Worm (Caenorhabditis elegans) whole organism, L3 larva: ENCODE measurements around the gene ran-1.

ENCODE experiments used
- R02D3.7 ChIP-seq: fragments of 150-350 bp; optimal IDR thresholded peaks from 2 replicates; lab custom pipeline; 2014; ENCODE audit warnings: missing biosample characterization, missing genetic modification characterization
- ZK546.5 ChIP-seq: sonication (generic microtip); optimal IDR thresholded peaks from 2 replicates; lab custom pipeline; 2017; ENCODE audit warnings: missing biosample characterization, missing genetic modification characterization
- aly-2 ChIP-seq: fragments of 150-350 bp; optimal IDR thresholded peaks from 2 replicates; lab custom pipeline; 2014; ENCODE audit warnings: missing biosample characterization, missing genetic modification characterization
- ama-1 ChIP-seq: fragments of 150-350 bp; optimal IDR thresholded peaks from 2 replicates; lab custom pipeline; 2018
- ceh-16 ChIP-seq: sonication (generic microtip); optimal IDR thresholded peaks from 2 replicates; lab custom pipeline; 2017; ENCODE audit warnings: missing biosample characterization, missing genetic modification characterization
- ceh-28 ChIP-seq: fragments of 150-350 bp; optimal IDR thresholded peaks from 2 replicates; lab custom pipeline; 2014; ENCODE audit warnings: missing biosample characterization, missing genetic modification reagents, missing genetic modification characterization
- ceh-82 ChIP-seq: fragments of 150-350 bp; optimal IDR thresholded peaks from 2 replicates; lab custom pipeline; 2014; ENCODE audit warnings: missing biosample characterization, missing genetic modification characterization
- ceh-9 ChIP-seq: sonication (generic microtip); optimal IDR thresholded peaks from 2 replicates; lab custom pipeline; 2018; ENCODE audit warnings: missing biosample characterization, missing genetic modification characterization
- daf-12 ChIP-seq: fragments of 150-350 bp; optimal IDR thresholded peaks from 2 replicates; lab custom pipeline; 2014; ENCODE audit warnings: missing biosample characterization, missing genetic modification reagents, missing genetic modification characterization
- egl-27 ChIP-seq: sonication (generic microtip); optimal IDR thresholded peaks from 4 replicates; lab custom pipeline; 2017; ENCODE audit warnings: missing biosample characterization, missing genetic modification reagents, missing genetic modification characterization
- egl-5 ChIP-seq: fragments of 150-350 bp; optimal IDR thresholded peaks from 2 replicates; lab custom pipeline; 2017; ENCODE audit warnings: missing biosample characterization, missing genetic modification reagents, missing genetic modification characterization, inconsistent platforms
- elt-2 ChIP-seq: sonication (generic microtip); optimal IDR thresholded peaks from 2 replicates; lab custom pipeline; 2016; ENCODE audit warnings: missing genetic modification reagents, mild to moderate bottlenecking, missing genetic modification characterization, missing compliant biosample characterization
- elt-3 ChIP-seq, 3 experiments: fragments of 150-350 bp in 1 of 3; sonication (generic microtip) in 2 of 3; optimal IDR thresholded peaks; 2 replicates in 2 of 3; 4 replicates in 1 of 3; lab custom pipeline; 2014 to 2017; ENCODE audit warnings: missing biosample characterization in 3 of 3, missing genetic modification characterization in 3 of 3
- fkh-10 ChIP-seq: sonication (generic microtip); optimal IDR thresholded peaks from 2 replicates; lab custom pipeline; 2017; ENCODE audit warnings: missing biosample characterization, missing genetic modification reagents, missing genetic modification characterization
- fkh-2 ChIP-seq: fragments of 150-350 bp; optimal IDR thresholded peaks from 2 replicates; lab custom pipeline; 2014; ENCODE audit warnings: missing biosample characterization, missing genetic modification reagents, missing genetic modification characterization
- fos-1 ChIP-seq: fragments of 150-350 bp; optimal IDR thresholded peaks from 2 replicates; lab custom pipeline; 2014; ENCODE audit warnings: missing biosample characterization, missing genetic modification characterization
- hmg-11 ChIP-seq: sonication (generic microtip); optimal IDR thresholded peaks from 2 replicates; lab custom pipeline; 2016; ENCODE audit warnings: missing genetic modification characterization, missing compliant biosample characterization
- jun-1 ChIP-seq: fragments of 150-350 bp; optimal IDR thresholded peaks from 2 replicates; lab custom pipeline; 2014; ENCODE audit warnings: missing biosample characterization, missing genetic modification reagents, missing genetic modification characterization
- lin-15B ChIP-seq: fragments of 150-350 bp; optimal IDR thresholded peaks from 2 replicates; lab custom pipeline; 2014; ENCODE audit warnings: missing biosample characterization, missing genetic modification characterization
- lin-39 ChIP-seq: fragments of 150-350 bp; optimal IDR thresholded peaks from 2 replicates; lab custom pipeline; 2018; ENCODE audit warnings: missing biosample characterization, missing genetic modification reagents, missing genetic modification characterization
- mdl-1 ChIP-seq: fragments of 150-350 bp; optimal IDR thresholded peaks from 2 replicates; lab custom pipeline; 2014; ENCODE audit warnings: missing biosample characterization, missing genetic modification characterization
- mml-1 ChIP-seq: fragments of 150-350 bp; sonication (generic microtip); optimal IDR thresholded peaks from 3 replicates; lab custom pipeline; 2014; ENCODE audit warnings: missing biosample characterization, missing genetic modification characterization
- nfya-1 ChIP-seq: sonication (generic microtip); optimal IDR thresholded peaks from 2 replicates; lab custom pipeline; 2017; ENCODE audit warnings: missing genetic modification characterization, mild to moderate bottlenecking, missing compliant biosample characterization, antibody characterized with exemption, moderate library complexity; ENCODE audit not compliant: insufficient read depth
- nhr-12 ChIP-seq: fragments of 150-350 bp; optimal IDR thresholded peaks from 2 replicates; lab custom pipeline; 2014; ENCODE audit warnings: missing biosample characterization, missing genetic modification characterization
- nhr-23 ChIP-seq: fragments of 150-350 bp; optimal IDR thresholded peaks from 2 replicates; lab custom pipeline; 2014; ENCODE audit warnings: missing biosample characterization, missing genetic modification reagents, missing genetic modification characterization
- nhr-237 ChIP-seq: fragments of 150-350 bp; optimal IDR thresholded peaks from 2 replicates; lab custom pipeline; 2014; ENCODE audit warnings: missing biosample characterization, missing genetic modification characterization
- nhr-25 ChIP-seq: sonication (generic microtip); optimal IDR thresholded peaks from 2 replicates; lab custom pipeline; 2017; ENCODE audit warnings: missing biosample characterization, missing genetic modification characterization
- nhr-28 ChIP-seq: fragments of 150-350 bp; optimal IDR thresholded peaks from 2 replicates; lab custom pipeline; 2014; ENCODE audit warnings: missing biosample characterization, missing genetic modification characterization
- nhr-43 ChIP-seq: sonication (generic microtip); optimal IDR thresholded peaks from 2 replicates; lab custom pipeline; 2016; ENCODE audit warnings: mild to moderate bottlenecking, missing genetic modification characterization, missing compliant biosample characterization; ENCODE audit not compliant: poor library complexity, severe bottlenecking
- nhr-67 ChIP-seq: fragments of 150-350 bp; optimal IDR thresholded peaks from 2 replicates; lab custom pipeline; 2014; ENCODE audit warnings: missing biosample characterization, missing genetic modification characterization
- nhr-76 ChIP-seq: fragments of 150-350 bp; sonication (generic microtip); optimal IDR thresholded peaks from 5 replicates; lab custom pipeline; 2014; ENCODE audit warnings: missing biosample characterization, missing genetic modification characterization
- nhr-77 ChIP-seq: fragments of 150-350 bp; optimal IDR thresholded peaks from 2 replicates; lab custom pipeline; 2014; ENCODE audit warnings: missing biosample characterization, missing genetic modification characterization
- pha-4 ChIP-seq: fragments of 150-350 bp; optimal IDR thresholded peaks from 2 replicates; lab custom pipeline; 2014; ENCODE audit warnings: missing biosample characterization, missing genetic modification reagents, missing genetic modification characterization
- pqm-1 ChIP-seq: fragments of 150-350 bp; optimal IDR thresholded peaks from 2 replicates; lab custom pipeline; 2017; ENCODE audit warnings: missing biosample characterization, missing genetic modification characterization, inconsistent platforms
- sea-2 ChIP-seq: fragments of 150-350 bp; sonication (generic microtip); optimal IDR thresholded peaks from 4 replicates; lab custom pipeline; 2014; ENCODE audit warnings: missing biosample characterization, missing genetic modification reagents, missing genetic modification characterization
- skn-1 ChIP-seq: fragments of 150-350 bp; optimal IDR thresholded peaks from 2 replicates; lab custom pipeline; 2014; ENCODE audit warnings: missing biosample characterization, missing genetic modification characterization
- snpc-4 ChIP-seq: fragments of 150-350 bp; optimal IDR thresholded peaks from 2 replicates; lab custom pipeline; 2014; ENCODE audit warnings: missing biosample characterization, missing genetic modification characterization
- tbx-2 ChIP-seq: sonication (generic microtip); optimal IDR thresholded peaks from 2 replicates; lab custom pipeline; 2016; ENCODE audit warnings: mild to moderate bottlenecking, missing genetic modification characterization, missing compliant biosample characterization
- unc-39 ChIP-seq: sonication (generic microtip); optimal IDR thresholded peaks from 4 replicates; lab custom pipeline; 2017; ENCODE audit warnings: missing biosample characterization, missing genetic modification characterization
- unc-62 ChIP-seq: fragments of 150-350 bp; sonication (generic microtip); optimal IDR thresholded peaks from 4 replicates; lab custom pipeline; 2014; ENCODE audit warnings: missing biosample characterization, missing genetic modification reagents, missing genetic modification characterization
- zag-1 ChIP-seq: fragments of 150-350 bp; optimal IDR thresholded peaks from 2 replicates; lab custom pipeline; 2014; ENCODE audit warnings: missing biosample characterization, missing genetic modification characterization
- ztf-11 ChIP-seq: fragments of 150-350 bp; optimal IDR thresholded peaks from 2 replicates; lab custom pipeline; 2014; ENCODE audit warnings: missing biosample characterization, missing genetic modification characterization
- ztf-4 ChIP-seq: fragments of 150-350 bp; optimal IDR thresholded peaks from 2 replicates; lab custom pipeline; 2014; ENCODE audit warnings: missing biosample characterization, missing genetic modification characterization

The ran-1 gene

DNA sequence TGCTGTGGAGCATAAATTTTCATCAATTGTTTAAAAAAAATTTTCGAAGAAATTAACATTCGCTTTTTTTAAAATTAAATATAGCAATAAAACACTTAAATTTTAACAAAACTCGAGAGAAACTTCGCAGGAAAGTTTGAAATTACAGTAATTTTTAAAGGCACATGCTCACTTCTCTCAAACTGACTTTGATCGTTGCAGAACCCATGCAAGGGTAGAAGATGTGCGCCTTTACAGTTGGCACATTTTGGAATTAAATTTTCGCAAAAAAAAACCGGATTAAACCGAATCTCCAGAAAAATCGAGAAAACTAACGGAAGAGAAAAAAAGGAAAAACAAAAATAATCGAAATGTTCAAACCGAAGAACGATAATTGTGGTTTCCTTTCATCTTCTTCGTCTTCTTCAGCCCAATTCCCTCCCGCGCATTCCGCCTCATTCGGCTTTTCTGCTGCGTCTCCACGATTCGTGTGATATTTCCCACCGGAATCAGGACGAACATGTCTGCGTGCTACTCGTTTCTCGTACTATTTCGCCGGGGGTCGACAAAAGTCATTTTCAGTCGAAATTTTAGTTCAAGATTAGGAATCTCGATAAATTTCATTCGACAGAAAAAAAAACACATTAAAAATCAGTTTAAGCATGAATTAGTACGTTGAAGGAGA lies 11.1 kb downstream of the ran-1 start:
- TF ChIP-seq pha-4 (tag; lab: Kevin White, UChicago) (no peak), elt-2 (tag; lab: Kevin White, UChicago) (no peak), egl-5 (tag; lab: Kevin White, UChicago) (no peak), unc-62 (no peak), unc-39 (tag; lab: Kevin White, UChicago) (no peak), nhr-12 (tag; lab: Kevin White, UChicago) (no peak), snpc-4 (tag; lab: Kevin White, UChicago) (no peak), ztf-11 (no peak), nhr-67 (tag; lab: Kevin White, UChicago) (no peak), nhr-28 (no peak), lin-15B (tag; lab: Kevin White, UChicago) (no peak), R02D3.7 (no peak), nfya-1 (tag; lab: Kevin White, UChicago) (no peak), ceh-16 (tag; lab: Kevin White, UChicago) (no peak), ZK546.5 (tag; lab: Kevin White, UChicago) (no peak), fkh-10 (GFP tag; lab: Kevin White, UChicago) (no peak), tbx-2 (tag; lab: Kevin White, UChicago) (no peak), skn-1 (no peak), aly-2 (tag; lab: Kevin White, UChicago) (no peak), nhr-43 (tag; lab: Kevin White, UChicago) (peak; percentile 30), fos-1 (no peak), zag-1 (tag; lab: Kevin White, UChicago) (no peak), lin-39 (tag; lab: Kevin White, UChicago) (no peak), ceh-82 (tag; lab: Kevin White, UChicago) (no peak), mml-1 (no peak), nhr-76 (tag; lab: Kevin White, UChicago) (no peak), nhr-25 (tag; lab: Kevin White, UChicago) (peak; percentile 45), nhr-77 (tag; lab: Kevin White, UChicago) (no peak), jun-1 (tag; lab: Kevin White, UChicago) (no peak), daf-12 (tag; lab: Kevin White, UChicago) (no peak), mdl-1 (no peak), fkh-2 (no peak), ceh-28 (no peak), ztf-4 (tag; lab: Kevin White, UChicago) (no peak), pqm-1 (no peak), egl-27 (no peak), elt-3 (tag; optimal IDR thresholded peaks at IDR 0.05; lab: Kevin White, UChicago) (no peak), nhr-237 (tag; lab: Kevin White, UChicago) (no peak), nhr-23 (tag; lab: Kevin White, UChicago) (peak; percentile 67), ceh-9 (tag; lab: Kevin White, UChicago) (no peak), ama-1 (lab: Kevin White, UChicago) (peak; percentile 8), hmg-11 (peak; percentile 23), sea-2 (GFP tag; lab: Kevin White, UChicago) (no peak)
- TF ChIP-seq, all 47 proteins: peak for 5

DNA sequence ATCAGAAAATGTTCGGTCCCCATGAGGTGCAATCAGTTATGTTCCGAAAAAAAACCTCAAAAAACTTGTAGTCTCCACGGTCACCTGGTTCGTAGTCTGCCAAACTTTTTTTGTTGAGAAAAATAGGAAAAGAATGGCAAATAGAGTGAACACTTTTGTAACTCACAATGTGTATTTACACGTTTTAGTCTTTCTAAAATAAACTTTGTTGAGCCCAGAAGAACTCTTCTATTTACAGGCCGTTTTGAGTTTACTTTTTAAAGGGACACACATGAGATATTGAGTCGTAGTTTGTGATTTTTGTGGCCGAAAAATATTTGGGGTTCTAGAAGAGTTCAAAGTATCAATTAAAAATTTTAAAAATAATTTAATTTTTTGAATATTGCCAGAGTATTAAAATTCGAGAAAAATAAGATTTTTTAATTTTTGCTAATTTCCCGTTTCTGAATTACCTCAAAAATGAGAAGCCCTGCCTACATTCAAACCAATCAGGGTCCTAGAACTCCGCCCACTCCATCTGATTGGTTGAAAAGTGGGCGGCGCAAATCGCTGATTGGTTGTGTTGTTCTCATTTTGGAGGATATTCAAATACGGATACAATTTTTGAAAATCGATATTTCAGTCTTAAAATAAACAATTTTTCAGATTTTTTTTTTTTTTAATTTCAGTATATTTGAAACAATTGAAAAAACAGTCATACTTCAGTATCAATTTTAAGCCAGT lies 12.9 kb downstream of the ran-1 start:
- TF ChIP-seq daf-12 (tag; lab: Kevin White, UChicago) = no peak
- TF ChIP-seq nfya-1 (tag; lab: Kevin White, UChicago) = peak; percentile 89
- TF ChIP-seq tbx-2 (tag; lab: Kevin White, UChicago) = no peak
- TF ChIP-seq ceh-82 (tag; lab: Kevin White, UChicago) = no peak
- TF ChIP-seq R02D3.7 = no peak
- no peak for TF ChIP-seq ceh-28
- no peak for TF ChIP-seq skn-1
- TF ChIP-seq egl-5 (tag; lab: Kevin White, UChicago) = no peak
- no peak for TF ChIP-seq snpc-4 (tag; lab: Kevin White, UChicago)
- no peak for TF ChIP-seq mml-1
- no peak for TF ChIP-seq nhr-25 (tag; lab: Kevin White, UChicago)
- TF ChIP-seq nhr-23 (tag; lab: Kevin White, UChicago) = no peak
- TF ChIP-seq ZK546.5 (tag; lab: Kevin White, UChicago) = no peak
- no peak for TF ChIP-seq fkh-2
- peak; percentile 94 for TF ChIP-seq pha-4 (tag; lab: Kevin White, UChicago)
- TF ChIP-seq ama-1 (lab: Kevin White, UChicago) = no peak
